Worm (Caenorhabditis elegans) whole organism, young adult: Measurements from ENCODE around the gene T23B5.6.

Source experiments
- F57A8.1 ChIP-seq: fragments of 200-800 bp; sonication (Bioruptor generic); optimal IDR thresholded peaks from 2 replicates; lab custom pipeline; 2018; ENCODE audit warnings: mild to moderate bottlenecking, missing genetic modification characterization, moderate library complexity, missing compliant biosample characterization
- T07F8.4 ChIP-seq: sonication (generic microtip); optimal IDR thresholded peaks from 2 replicates; lab custom pipeline; 2016; ENCODE audit warnings: mild to moderate bottlenecking, missing genetic modification characterization, moderate library complexity, missing compliant biosample characterization
- ZK185.1 ChIP-seq: sonication (generic microtip); optimal IDR thresholded peaks from 2 replicates; lab custom pipeline; 2016; ENCODE audit warnings: mild to moderate bottlenecking, missing genetic modification characterization, missing compliant biosample characterization; ENCODE audit not compliant: poor library complexity, severe bottlenecking
- ama-1 ChIP-seq, 3 experiments: fragments of 150-350 bp in 1 of 3; sonication (generic microtip) in 2 of 3; optimal IDR thresholded peaks; 2 replicates each; lab custom pipeline; 2014 to 2018; ENCODE audit warnings: missing biosample characterization in 2 of 3, missing genetic modification characterization in 2 of 3, missing genetic modification reagents in 2 of 3
- bed-2 ChIP-seq: fragments of 200-800 bp; sonication (Bioruptor generic); IDR thresholded peaks from 2 replicates; pipeline ENCODE4 v1.3.6; 2022; ENCODE audit warnings: missing genetic modification reagents, missing genetic modification characterization, missing compliant biosample characterization
- hsf-1 ChIP-seq: fragments of 200-800 bp; sonication (Bioruptor generic); IDR thresholded peaks from 2 replicates; pipeline ENCODE4 v1.3.6; 2022; ENCODE audit warnings: missing genetic modification reagents, missing genetic modification characterization, missing compliant biosample characterization
- let-607 ChIP-seq, 2 experiments: fragments of 200-800 bp in 1 of 2; sonication (Bioruptor generic) in 1 of 2; sonication (generic microtip) in 1 of 2; optimal IDR thresholded peaks; 2 replicates each; lab custom pipeline; 2016 to 2018; ENCODE audit warnings: mild to moderate bottlenecking in 2 of 2, missing compliant biosample characterization in 2 of 2, missing genetic modification characterization in 2 of 2, moderate library complexity in 2 of 2, missing genotype in 1 of 2
- lsl-1 ChIP-seq: fragments of 200-800 bp; sonication (Bioruptor generic); optimal IDR thresholded peaks from 2 replicates; lab custom pipeline; 2018; ENCODE audit warnings: mild to moderate bottlenecking, missing genetic modification characterization, moderate library complexity, missing compliant biosample characterization
- nfya-1 ChIP-seq: sonication (generic microtip); optimal IDR thresholded peaks from 2 replicates; lab custom pipeline; 2017; ENCODE audit warnings: antibody characterized with exemption, missing compliant biosample characterization, missing genetic modification characterization, borderline replicate concordance; ENCODE audit not compliant: insufficient read depth
- unc-62 ChIP-seq: fragments of 150-350 bp; optimal IDR thresholded peaks from 2 replicates; lab custom pipeline; 2014; ENCODE audit warnings: missing biosample characterization, missing genetic modification reagents, missing genetic modification characterization
- ztf-28 ChIP-seq: fragments of 200-800 bp; sonication (Bioruptor generic); IDR thresholded peaks from 2 replicates; pipeline ENCODE4 v1.3.6; 2022; ENCODE audit warnings: missing genetic modification reagents, missing genetic modification characterization, missing compliant biosample characterization

DNA sequence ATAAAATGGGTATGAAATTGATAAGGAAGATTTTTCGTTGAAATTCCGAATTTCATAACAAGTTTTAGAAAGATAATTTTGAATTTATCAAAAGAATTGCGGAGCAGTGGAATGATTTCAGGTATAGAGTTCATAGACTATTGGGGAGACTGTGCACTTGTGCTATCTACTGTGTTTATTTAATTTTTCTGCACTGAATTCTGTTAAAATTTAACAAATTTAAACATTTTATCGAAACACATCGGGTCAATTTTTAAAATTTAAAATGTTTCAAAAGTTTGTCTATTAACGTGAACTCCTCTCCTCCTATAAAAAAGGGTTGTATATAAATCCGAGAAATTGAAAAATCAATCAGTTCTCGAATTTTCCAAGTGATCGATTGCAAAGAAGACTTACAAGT, 40.5 kb upstream of the T23B5.6 start, which contains the start of gene C27D8.1:
- TF ChIP-seq T07F8.4 (no peak), F57A8.1 (GFP tag; lab: Kevin White, UChicago) (no peak), hsf-1 (GFP tag; lab: Robert Waterston, UW) (no peak), bed-2 (GFP tag; lab: Robert Waterston, UW) (no peak), ztf-28 (no peak), ZK185.1 (tag; lab: Kevin White, UChicago) (no peak), lsl-1 (GFP tag; lab: Kevin White, UChicago) (no peak), nfya-1 (tag; lab: Kevin White, UChicago) (no peak), ama-1 (optimal IDR thresholded peaks at IDR 0.05; lab: Kevin White, UChicago) (no peak), ama-1 (GFP tag; optimal IDR thresholded peaks at IDR 0.05; lab: Kevin White, UChicago) (no peak), unc-62 (GFP tag; lab: Kevin White, UChicago) (no peak), let-607 (tag; optimal IDR thresholded peaks at IDR 0.05; lab: Kevin White, UChicago) (no peak)
